Worm (Caenorhabditis elegans): ENCODE results near the gene B0281.6.

B0281.6 gene

ce11 chrII:2279839-2280238 is 22.4 kb downstream of the B0281.6 start, which contains the start of gene K09F6.11:
Gene K09F6.11, plus strand, starts transcription at chrII:2280139.
- TF ChIP-seq Y53F4B.3 (GFP tag; IDR thresholded peaks at IDR 0.05) = no peak
- no peak for TF ChIP-seq athp-1 (tag; optimal IDR thresholded peaks at IDR 0.05)

ce11 chrII:2279263-2279662 is 23.0 kb downstream of the B0281.6 start, which contains the start of gene K09F6.6:
Gene K09F6.6, minus strand, starts transcription at chrII:2279305.
- TF ChIP-seq madf-3 (GFP tag; IDR thresholded peaks at IDR 0.05) (no peak), snpc-4 (GFP tag; optimal IDR thresholded peaks at IDR 0.05) (no peak), snpc-4 (tag; optimal IDR thresholded peaks at IDR 0.05) (no peak), nhr-90 (tag; optimal IDR thresholded peaks at IDR 0.05) (no peak), zfh-2 (GFP tag; conservative IDR thresholded peaks at IDR 0.05) (peak; percentile 75), mel-28 (tag; optimal IDR thresholded peaks at IDR 0.05; ENCODE audit: borderline replicate concordance) (no peak), egrh-3 (GFP tag; IDR thresholded peaks at IDR 0.05) (peak; percentile 44; the same call in 1 of the 2 replicates), egl-44 (GFP tag; IDR thresholded peaks at IDR 0.05) (no peak), snpc-3.4 (tag; optimal IDR thresholded peaks at IDR 0.05) (no peak), ceh-79 (tag; optimal IDR thresholded peaks at IDR 0.05) (no peak), bed-1 (GFP tag; IDR thresholded peaks at IDR 0.05) (no peak)

DNA sequence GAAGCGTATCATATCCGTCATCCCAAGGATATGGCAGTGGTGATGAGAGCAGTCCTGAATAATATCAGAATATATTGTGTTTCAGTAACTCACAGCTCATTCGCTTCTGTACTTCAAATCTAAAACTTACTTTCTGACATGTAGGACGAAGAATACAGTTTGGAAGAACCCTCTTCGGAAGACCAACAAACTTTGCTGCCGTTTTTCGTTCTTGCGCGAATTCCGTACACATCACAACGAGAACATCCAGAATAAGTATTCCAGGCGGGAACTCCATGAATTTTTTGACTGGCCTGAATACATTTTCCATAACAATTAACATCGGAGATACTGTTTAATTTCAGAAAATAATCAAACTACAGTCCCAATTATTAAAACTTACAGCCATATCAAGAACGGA is 24.8 kb downstream of the B0281.6 start, which contains the start of gene K09F6.15:
K09F6.15 (minus strand) TSS at position 101 of the 400 bp plus-strand sequence.
- no peak for TF ChIP-seq snpc-1.1 (tag; optimal IDR thresholded peaks at IDR 0.05; ENCODE audit: insufficient read depth)
- no peak for TF ChIP-seq pbrm-1 (GFP tag; IDR thresholded peaks at IDR 0.05)
- no peak for TF ChIP-seq pha-4 (tag; optimal IDR thresholded peaks at IDR 0.05)
- TF ChIP-seq let-607 (tag; optimal IDR thresholded peaks at IDR 0.05) = no peak
- TF ChIP-seq ets-4 (GFP tag; optimal IDR thresholded peaks at IDR 0.05) = no peak
- no peak for TF ChIP-seq ceh-79 (tag; optimal IDR thresholded peaks at IDR 0.05)
- TF ChIP-seq tbp1 (GFP tag; optimal IDR thresholded peaks at IDR 0.05) = no peak
- no peak for TF ChIP-seq T07F8.4 (tag; optimal IDR thresholded peaks at IDR 0.05)
- no peak for TF ChIP-seq lin-35 (GFP tag; optimal IDR thresholded peaks at IDR 0.05)
- TF ChIP-seq B0035.1 (tag; optimal IDR thresholded peaks at IDR 0.05) = no peak
- TF ChIP-seq F22D6.2 (tag; optimal IDR thresholded peaks at IDR 0.05) = no peak
- TF ChIP-seq Y79H2A.3 (GFP tag; conservative IDR thresholded peaks at IDR 0.05) = no peak
- no peak for TF ChIP-seq hmg-20 (GFP tag; IDR thresholded peaks at IDR 0.05)
- TF ChIP-seq F33H1.4 (GFP tag; IDR thresholded peaks at IDR 0.05) = no peak
- TF ChIP-seq zfh-2 (GFP tag; conservative IDR thresholded peaks at IDR 0.05) = no peak
- no peak for TF ChIP-seq hlh-12 (tag; optimal IDR thresholded peaks at IDR 0.05)
- TF ChIP-seq somi-1 (GFP tag; optimal IDR thresholded peaks at IDR 0.05) = no peak
- TF ChIP-seq sdz-38 (tag; optimal IDR thresholded peaks at IDR 0.05) = no peak
- TF ChIP-seq attf-5 (GFP tag; optimal IDR thresholded peaks at IDR 0.05) = no peak
- TF ChIP-seq nfya-1 (tag; optimal IDR thresholded peaks at IDR 0.05; ENCODE audit: borderline replicate concordance, insufficient read depth) = no peak

DNA sequence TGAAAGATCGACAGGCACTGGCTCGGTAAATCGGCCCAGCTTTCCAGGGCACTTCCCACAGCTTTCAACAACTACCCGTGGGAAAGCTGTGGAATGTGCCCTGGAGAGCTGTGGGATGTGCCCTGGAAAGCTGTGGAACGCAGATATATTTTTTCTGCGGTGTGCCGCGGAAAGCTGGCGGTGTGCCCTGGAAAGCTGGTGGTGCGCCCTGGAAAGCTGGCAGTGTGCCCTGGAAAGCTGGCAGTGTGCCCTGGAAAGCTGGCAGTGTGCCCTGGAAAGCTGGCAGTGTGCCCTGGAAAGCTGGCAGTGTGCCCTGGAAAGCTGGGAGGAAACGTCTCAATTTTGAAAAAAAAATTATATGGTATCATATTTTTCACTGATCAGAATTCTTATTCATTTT is 28.5 kb downstream of the B0281.6 start:
- TF ChIP-seq lin-26 (GFP tag; IDR thresholded peaks at IDR 0.05) (no peak), Y56A3A.18 (GFP tag; IDR thresholded peaks at IDR 0.05) (no peak), nfya-1 (tag; optimal IDR thresholded peaks at IDR 0.05; ENCODE audit: borderline replicate concordance, insufficient read depth) (no peak), lag-1 (GFP tag; IDR thresholded peaks at IDR 0.05) (no peak), lin-40 (tag; optimal IDR thresholded peaks at IDR 0.05) (no peak), him-1 (tag; optimal IDR thresholded peaks at IDR 0.05) (no peak), egrh-3 (GFP tag; IDR thresholded peaks at IDR 0.05) (peak; percentile 67; the same call in 1 of the 2 replicates), zfh-2 (GFP tag; conservative IDR thresholded peaks at IDR 0.05) (peak; percentile 86), ceh-40 (GFP tag; IDR thresholded peaks at IDR 0.05) (no peak), B0261.1 (tag; optimal IDR thresholded peaks at IDR 0.05) (no peak), mcd-1 (GFP tag; IDR thresholded peaks at IDR 0.05) (peak; percentile 29; the same call in 1 of the 2 replicates), F39B2.1 (GFP tag; IDR thresholded peaks at IDR 0.05) (no peak), F49E8.2 (tag; optimal IDR thresholded peaks at IDR 0.05; ENCODE audit: insufficient read depth) (no peak), B0336.3 (GFP tag; IDR thresholded peaks at IDR 0.05) (0 out of 2 replicates have a peak, but pooled peaks have one; percentile 25), hrde-1 (tag; optimal IDR thresholded peaks at IDR 0.05; ENCODE audit: borderline replicate concordance) (no peak)
